Fruit fly (Drosophila melanogaster) whole organism, pupa: ENCODE data around the gene jar.

ENCODE experiments used
- CG10348 ChIP-seq: fragments of 200-800 bp; sonication (Bioruptor generic); IDR thresholded peaks from 2 replicates; pipeline ENCODE4 v1.3.6; 2022; ENCODE audit warnings: missing biosample characterization, missing genetic modification characterization
- CG12605 ChIP-seq: fragments of 200-800 bp; sonication (Bioruptor generic); IDR thresholded peaks from 2 replicates; pipeline ENCODE4 v1.3.6; 2022; ENCODE audit warnings: missing biosample characterization, missing genetic modification characterization
- CG13204 ChIP-seq: fragments of 200-800 bp; sonication (Bioruptor generic); optimal IDR thresholded peaks from 2 replicates; lab custom pipeline; 2018; ENCODE audit warnings: missing biosample characterization, mild to moderate bottlenecking, missing genetic modification characterization, moderate library complexity
- CG14655 ChIP-seq: fragments of 200-800 bp; sonication (Bioruptor generic); optimal IDR thresholded peaks from 3 replicates; lab custom pipeline; 2017; ENCODE audit warnings: mild to moderate bottlenecking, missing biosample characterization, missing genetic modification reagents, missing genetic modification characterization
- CG15710 ChIP-seq: fragments of 200-800 bp; sonication (Bioruptor generic); optimal IDR thresholded peaks from 2 replicates; lab custom pipeline; 2018; ENCODE audit warnings: missing biosample characterization, mild to moderate bottlenecking, missing genetic modification characterization, moderate library complexity
- CG17806 ChIP-seq: fragments of 200-800 bp; sonication (Bioruptor generic); optimal IDR thresholded peaks from 2 replicates; lab custom pipeline; 2018; ENCODE audit warnings: missing biosample characterization, mild to moderate bottlenecking, missing genetic modification characterization, moderate library complexity
- CG32121 ChIP-seq: fragments of 200-800 bp; sonication (Bioruptor generic); IDR thresholded peaks from 2 replicates; pipeline ENCODE4 v1.3.6; 2022; ENCODE audit warnings: missing biosample characterization, missing genetic modification characterization
- CG34367 ChIP-seq: fragments of 200-800 bp; sonication (Bioruptor generic); optimal IDR thresholded peaks from 2 replicates; lab custom pipeline; 2018; ENCODE audit warnings: missing biosample characterization, mild to moderate bottlenecking, missing genetic modification characterization
- CG4496 ChIP-seq: fragments of 200-800 bp; sonication (Bioruptor generic); IDR thresholded peaks from 3 replicates; pipeline ENCODE4 v1.3.6; 2022; ENCODE audit warnings: missing biosample characterization, missing genetic modification characterization
- CG8159 ChIP-seq: fragments of 200-800 bp; sonication (Bioruptor generic); optimal IDR thresholded peaks from 3 replicates; lab custom pipeline; 2018; ENCODE audit warnings: missing biosample characterization, mild to moderate bottlenecking, missing genetic modification characterization, moderate library complexity
- CG8301 ChIP-seq: fragments of 200-800 bp; sonication (Bioruptor generic); optimal IDR thresholded peaks from 2 replicates; lab custom pipeline; 2018; ENCODE audit warnings: missing biosample characterization, mild to moderate bottlenecking, missing genetic modification characterization
- CG9948 ChIP-seq: fragments of 200-800 bp; sonication (Bioruptor generic); optimal IDR thresholded peaks from 2 replicates; lab custom pipeline; 2018; ENCODE audit warnings: missing biosample characterization, mild to moderate bottlenecking, missing genetic modification characterization, moderate library complexity
- D1 ChIP-seq: fragments of 200-800 bp; sonication (Bioruptor generic); optimal IDR thresholded peaks from 2 replicates; lab custom pipeline; 2018; ENCODE audit warnings: missing biosample characterization, mild to moderate bottlenecking, missing genetic modification characterization, moderate library complexity
- EcR ChIP-seq: fragments of 200-800 bp; sonication (Bioruptor generic); optimal IDR thresholded peaks from 3 replicates; lab custom pipeline; 2019; ENCODE audit warnings: missing biosample characterization, missing genetic modification characterization, mild to moderate bottlenecking, moderate library complexity, missing genetic modification reagents
- Ets98B ChIP-seq: fragments of 200-800 bp; sonication (Bioruptor generic); IDR thresholded peaks from 2 replicates; pipeline ENCODE4 v1.3.6; 2022; ENCODE audit warnings: missing biosample characterization, missing genetic modification characterization
- Pif1A ChIP-seq: fragments of 200-800 bp; sonication (Bioruptor generic); optimal IDR thresholded peaks from 3 replicates; lab custom pipeline; 2016; ENCODE audit warnings: missing biosample characterization, missing genetic modification characterization
- Pif1B ChIP-seq: fragments of 200-800 bp; sonication (Bioruptor generic); optimal IDR thresholded peaks from 3 replicates; lab custom pipeline; 2016; ENCODE audit warnings: missing biosample characterization, missing genetic modification characterization
- Snoo ChIP-seq: fragments of 200-800 bp; sonication (Bioruptor generic); optimal IDR thresholded peaks from 3 replicates; lab custom pipeline; 2017; ENCODE audit warnings: missing biosample characterization, mild to moderate bottlenecking, missing genetic modification characterization, inconsistent platforms
- fd96Ca ChIP-seq: fragments of 200-800 bp; sonication (Bioruptor generic); IDR thresholded peaks from 3 replicates; pipeline ENCODE4 v1.3.6; 2022; ENCODE audit warnings: missing biosample characterization, missing genetic modification characterization
- gl ChIP-seq: fragments of 200-800 bp; sonication (Bioruptor generic); optimal IDR thresholded peaks from 2 replicates; lab custom pipeline; 2018; ENCODE audit warnings: missing biosample characterization, mild to moderate bottlenecking, missing genetic modification characterization
- rn ChIP-seq: fragments of 200-800 bp; sonication (Bioruptor generic); IDR thresholded peaks from 2 replicates; pipeline ENCODE4 v1.3.6; 2022; ENCODE audit warnings: missing biosample characterization, missing genetic modification characterization

jar gene

dm6 chr3R:24301520-24301919, 30.5 kb upstream of the jar start:
- no peak for TF ChIP-seq Snoo (tag; lab: Kevin White, UChicago)
- TF ChIP-seq CG9948 (tag; lab: Kevin White, UChicago): peak; percentile 37
- peak; percentile 16; the same call in 1 of the 2 replicates for TF ChIP-seq Ets98B (GFP tag; lab: Robert Waterston, UW)
- TF ChIP-seq Pif1A (GFP tag; lab: Kevin White, UChicago): peak; percentile 24
- peak; percentile 31 for TF ChIP-seq CG15710
- TF ChIP-seq CG17806 (tag; lab: Kevin White, UChicago): peak; percentile 21
- TF ChIP-seq CG13204 (GFP tag; lab: Kevin White, UChicago): no peak
- TF ChIP-seq CG8301: peak; percentile 1
- 0 out of 2 replicates have a peak, but pooled peaks have one; percentile 37 for TF ChIP-seq CG32121 (GFP tag; lab: Robert Waterston, UW)
- peak; percentile 72; the same call in 2 of the 3 replicates for TF ChIP-seq CG4496 (GFP tag; lab: Robert Waterston, UW)
- TF ChIP-seq, all 21 proteins: peak for 8

dm6 chr3R:24299148-24299547, 28.1 kb upstream of the jar start:
- TF ChIP-seq CG15710: no peak
- no peak for TF ChIP-seq CG12605 (GFP tag; lab: Robert Waterston, UW)
- no peak for TF ChIP-seq gl (tag; lab: Kevin White, UChicago)
- TF ChIP-seq Pif1A (GFP tag; lab: Kevin White, UChicago): no peak
- no peak for TF ChIP-seq CG32121 (GFP tag; lab: Robert Waterston, UW)
- TF ChIP-seq Pif1B (GFP tag; lab: Kevin White, UChicago): no peak
- TF ChIP-seq CG17806 (tag; lab: Kevin White, UChicago): no peak
- TF ChIP-seq CG4496 (GFP tag; lab: Robert Waterston, UW): no peak
- TF ChIP-seq CG13204 (GFP tag; lab: Kevin White, UChicago): peak; percentile 12
- TF ChIP-seq D1 (tag; lab: Kevin White, UChicago): no peak
- TF ChIP-seq EcR (GFP tag; lab: Kevin White, UChicago): peak; percentile 86
- TF ChIP-seq CG9948 (tag; lab: Kevin White, UChicago): no peak

DNA sequence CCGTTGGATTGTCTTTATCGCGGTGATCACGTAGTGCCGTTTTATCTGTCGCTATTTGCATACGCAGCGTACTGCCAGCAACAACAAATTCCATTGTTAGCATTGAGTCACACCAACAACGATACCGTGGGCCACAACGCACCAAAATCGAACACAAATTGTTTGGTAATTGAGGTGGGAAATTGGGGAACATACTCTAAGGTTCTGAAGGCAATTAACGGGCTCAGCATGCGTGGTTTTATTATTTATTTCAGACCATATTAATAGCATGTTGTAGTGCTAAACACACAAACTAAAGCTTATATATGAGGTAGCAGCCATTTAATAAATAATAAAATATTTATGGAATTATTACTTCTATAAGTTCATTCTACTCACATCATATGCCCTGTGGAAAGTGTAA, 27.5 kb upstream of the jar start:
- TF ChIP-seq CG4496 (GFP tag; lab: Robert Waterston, UW): peak; percentile 37; the same call in 2 of the 3 replicates
- TF ChIP-seq CG9948 (tag; lab: Kevin White, UChicago): peak; percentile 40
- peak; percentile 8 for TF ChIP-seq CG17806 (tag; lab: Kevin White, UChicago)
- TF ChIP-seq Snoo (tag; lab: Kevin White, UChicago): peak; percentile 37
- TF ChIP-seq CG34367 (tag; lab: Kevin White, UChicago): no peak
- no peak for TF ChIP-seq gl (tag; lab: Kevin White, UChicago)
- TF ChIP-seq CG12605 (GFP tag; lab: Robert Waterston, UW): no peak
- peak; percentile 51 for TF ChIP-seq CG8159 (tag; lab: Kevin White, UChicago)
- TF ChIP-seq Ets98B (GFP tag; lab: Robert Waterston, UW): no peak
- TF ChIP-seq CG32121 (GFP tag; lab: Robert Waterston, UW): no peak
- peak; percentile 15 for TF ChIP-seq Pif1A (GFP tag; lab: Kevin White, UChicago)
- TF ChIP-seq CG8301: peak; percentile 12
- TF ChIP-seq CG14655: peak; percentile 49
- TF ChIP-seq Pif1B (GFP tag; lab: Kevin White, UChicago): peak; percentile 48

DNA sequence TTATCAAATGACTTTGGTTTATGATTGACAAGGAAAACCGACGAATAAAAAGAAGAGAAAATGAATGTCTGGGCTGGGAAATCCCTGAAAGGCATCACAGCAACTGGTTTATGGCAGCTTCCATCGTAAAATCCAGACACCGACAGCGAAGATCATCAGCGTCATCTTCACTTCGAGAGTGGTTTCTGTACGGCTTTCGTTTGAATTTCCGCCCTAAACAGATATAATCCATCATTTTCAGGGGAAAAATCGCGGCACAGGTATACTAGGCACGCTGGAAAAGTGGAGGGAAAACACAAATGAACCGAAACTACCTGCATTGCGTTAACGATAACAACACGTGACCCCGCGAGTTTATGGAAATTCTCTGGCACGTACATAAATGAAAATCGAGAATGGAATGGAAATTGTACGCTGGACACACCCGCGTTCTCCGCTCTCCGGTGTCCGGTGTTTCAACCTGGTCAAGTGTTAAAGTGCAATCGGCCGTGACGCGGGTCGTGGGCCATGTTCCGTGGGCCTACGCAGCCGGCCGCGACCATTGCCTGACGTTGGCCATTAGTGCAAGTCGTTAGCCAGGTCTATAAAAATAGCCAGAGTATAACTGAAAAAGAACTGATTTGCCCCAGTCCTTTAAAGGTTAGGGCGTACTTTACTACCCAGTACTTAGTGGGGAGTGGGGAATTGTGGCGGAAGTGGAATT, 26.6 kb upstream of the jar start:
- TF ChIP-seq rn (GFP tag; lab: Robert Waterston, UW): no peak
- TF ChIP-seq fd96Ca: no peak
- no peak for TF ChIP-seq Pif1B (GFP tag; lab: Kevin White, UChicago)
- TF ChIP-seq CG32121 (GFP tag; lab: Robert Waterston, UW): no peak
- no peak for TF ChIP-seq CG9948 (tag; lab: Kevin White, UChicago)
- no peak for TF ChIP-seq CG34367 (tag; lab: Kevin White, UChicago)
- TF ChIP-seq CG14655: no peak
- TF ChIP-seq Ets98B (GFP tag; lab: Robert Waterston, UW): no peak
- no peak for TF ChIP-seq CG8159 (tag; lab: Kevin White, UChicago)
- TF ChIP-seq CG15710: no peak

dm6 chr3R:24296913-24297312, 25.9 kb upstream of the jar start:
- TF ChIP-seq Pif1B (GFP tag; lab: Kevin White, UChicago) (no peak), CG15710 (no peak), CG8301 (no peak), fd96Ca (no peak), CG14655 (no peak), Ets98B (GFP tag; lab: Robert Waterston, UW) (no peak)

- TF ChIP-seq Ets98B (GFP tag; lab: Robert Waterston, UW): peak; percentile 88
- TF ChIP-seq CG14655: peak; percentile 86
- TF ChIP-seq Pif1A (GFP tag; lab: Kevin White, UChicago): peak; percentile 97
- peak; percentile 52 for TF ChIP-seq EcR (GFP tag; lab: Kevin White, UChicago)
- peak; percentile 96 for TF ChIP-seq CG9948 (tag; lab: Kevin White, UChicago)
- peak; percentile 97 for TF ChIP-seq CG34367 (tag; lab: Kevin White, UChicago)
- TF ChIP-seq CG32121 (GFP tag; lab: Robert Waterston, UW): peak; percentile 86
- TF ChIP-seq CG15710: peak; percentile 97
- TF ChIP-seq CG8159 (tag; lab: Kevin White, UChicago): peak; percentile 95
- TF ChIP-seq CG13204 (GFP tag; lab: Kevin White, UChicago): peak; percentile 93
- peak; percentile 98 for TF ChIP-seq Snoo (tag; lab: Kevin White, UChicago)
- TF ChIP-seq CG8301: peak; percentile 93
- peak; percentile 97 for TF ChIP-seq CG17806 (tag; lab: Kevin White, UChicago)
- peak; percentile 98 for TF ChIP-seq Pif1B (GFP tag; lab: Kevin White, UChicago)
- TF ChIP-seq CG12605 (GFP tag; lab: Robert Waterston, UW): peak; percentile 83
- peak; percentile 86 for TF ChIP-seq rn (GFP tag; lab: Robert Waterston, UW)
- TF ChIP-seq fd96Ca: peak; percentile 91
- peak; percentile 62 for TF ChIP-seq CG10348 (GFP tag; lab: Robert Waterston, UW)
- TF ChIP-seq CG4496 (GFP tag; lab: Robert Waterston, UW): peak; percentile 97
- peak; percentile 75 for TF ChIP-seq gl (tag; lab: Kevin White, UChicago)
- peak; percentile 76 for TF ChIP-seq D1 (tag; lab: Kevin White, UChicago)
Observed at dm6 chr3R:24295556-24296465, 24.8 kb upstream of the jar start.
